Worm (Caenorhabditis elegans) whole organism, mixed stage, embryonic: ENCODE results near the gene C36B7.1.

ENCODE experiments used
- blmp-1 ChIP-seq: fragments of 150-350 bp; optimal IDR thresholded peaks from 2 replicates; lab custom pipeline; 2014; ENCODE audit warnings: missing biosample characterization, missing genetic modification characterization
- lin-13 ChIP-seq: fragments of 150-350 bp; optimal IDR thresholded peaks from 2 replicates; lab custom pipeline; 2014; ENCODE audit warnings: missing biosample characterization, missing genetic modification characterization
- lsy-2 ChIP-seq: fragments of 150-350 bp; optimal IDR thresholded peaks from 2 replicates; lab custom pipeline; 2014; ENCODE audit warnings: missing biosample characterization, missing genetic modification characterization
- nhr-12 ChIP-seq: fragments of 150-350 bp; optimal IDR thresholded peaks from 2 replicates; lab custom pipeline; 2014; ENCODE audit warnings: missing biosample characterization, missing genetic modification characterization
- nhr-237 ChIP-seq: fragments of 150-350 bp; optimal IDR thresholded peaks from 2 replicates; lab custom pipeline; 2014; ENCODE audit warnings: missing biosample characterization, missing genetic modification characterization
- nhr-28 ChIP-seq: fragments of 150-350 bp; optimal IDR thresholded peaks from 2 replicates; lab custom pipeline; 2014; ENCODE audit warnings: missing biosample characterization, missing genetic modification characterization
- nhr-76 ChIP-seq: sonication (generic microtip); optimal IDR thresholded peaks from 2 replicates; lab custom pipeline; 2017; ENCODE audit warnings: missing biosample characterization, missing genetic modification characterization
- pha-4 ChIP-seq: fragments of 150-350 bp; optimal IDR thresholded peaks from 2 replicates; lab custom pipeline; 2018; ENCODE audit warnings: missing biosample characterization, missing genetic modification reagents, missing genetic modification characterization
- snpc-4 ChIP-seq: fragments of 150-350 bp; optimal IDR thresholded peaks from 2 replicates; lab custom pipeline; 2014; ENCODE audit warnings: missing biosample characterization, missing genetic modification characterization
- tbx-8 ChIP-seq: fragments of 200-800 bp; sonication (Bioruptor generic); optimal IDR thresholded peaks from 2 replicates; lab custom pipeline; 2018; ENCODE audit warnings: mild to moderate bottlenecking, missing genetic modification characterization, moderate library complexity, missing compliant biosample characterization
- unc-39 ChIP-seq: fragments of 150-350 bp; optimal IDR thresholded peaks from 2 replicates; lab custom pipeline; 2014; ENCODE audit warnings: missing biosample characterization, missing genetic modification characterization
- unc-62 ChIP-seq: fragments of 150-350 bp; optimal IDR thresholded peaks from 2 replicates; lab custom pipeline; 2014; ENCODE audit warnings: missing biosample characterization, missing genetic modification reagents, missing genetic modification characterization

- TF ChIP-seq nhr-12 (tag; lab: Kevin White, UChicago) (no peak), pha-4 (tag; lab: Kevin White, UChicago) (no peak), snpc-4 (tag; lab: Kevin White, UChicago) (no peak), unc-39 (no peak), lin-13 (tag; lab: Kevin White, UChicago) (no peak), tbx-8 (GFP tag; lab: Kevin White, UChicago) (no peak), lsy-2 (no peak), unc-62 (GFP tag; lab: Kevin White, UChicago) (no peak), blmp-1 (tag; lab: Kevin White, UChicago) (no peak), nhr-76 (tag; lab: Kevin White, UChicago) (no peak), nhr-237 (tag; lab: Kevin White, UChicago) (no peak), nhr-28 (tag; lab: Kevin White, UChicago) (no peak)
These were observed 49.5 kb upstream of the C36B7.1 start, which contains the start of gene B0403.3 for ce11 chrX:7063236-7063635.
